Worm (Caenorhabditis elegans) whole organism, L1 larva: ENCODE results near the gene cyp-33C6.

Source experiments
- C04F5.9 ChIP-seq: sonication (generic microtip); optimal IDR thresholded peaks from 2 replicates; lab custom pipeline; 2016; ENCODE audit warnings: missing genetic modification characterization, missing compliant biosample characterization
- C34B4.2 ChIP-seq: sonication (generic microtip); optimal IDR thresholded peaks from 2 replicates; lab custom pipeline; 2017; ENCODE audit warnings: mild to moderate bottlenecking, missing genetic modification characterization, missing compliant biosample characterization
- F16B12.6 ChIP-seq: fragments of 150-350 bp; optimal IDR thresholded peaks from 2 replicates; lab custom pipeline; 2014; ENCODE audit warnings: missing biosample characterization, missing genetic modification characterization
- aha-1 ChIP-seq: fragments of 150-350 bp; optimal IDR thresholded peaks from 2 replicates; lab custom pipeline; 2014; ENCODE audit warnings: missing biosample characterization, missing genetic modification characterization
- alr-1 ChIP-seq: fragments of 200-800 bp; sonication (Bioruptor generic); optimal IDR thresholded peaks from 2 replicates; lab custom pipeline; 2018; ENCODE audit warnings: borderline replicate concordance, mild to moderate bottlenecking, missing genetic modification characterization, missing compliant biosample characterization
- blmp-1 ChIP-seq: fragments of 150-350 bp; optimal IDR thresholded peaks from 2 replicates; lab custom pipeline; 2014; ENCODE audit warnings: missing biosample characterization, missing genetic modification characterization
- ceh-63 ChIP-seq: fragments of 200-800 bp; sonication (Bioruptor generic); optimal IDR thresholded peaks from 2 replicates; lab custom pipeline; 2018; ENCODE audit warnings: mild to moderate bottlenecking, missing genetic modification characterization, missing compliant biosample characterization
- ceh-8 ChIP-seq: fragments of 200-800 bp; sonication (Bioruptor generic); optimal IDR thresholded peaks from 2 replicates; lab custom pipeline; 2018; ENCODE audit warnings: mild to moderate bottlenecking, missing genetic modification characterization, moderate library complexity, missing compliant biosample characterization
- ceh-82 ChIP-seq, 3 experiments: fragments of 150-350 bp in 1 of 3; sonication (generic microtip) in 2 of 3; optimal IDR thresholded peaks; 2 replicates each; lab custom pipeline; 2014 to 2017; ENCODE audit warnings: missing biosample characterization in 3 of 3, missing genetic modification characterization in 3 of 3
- ceh-88 ChIP-seq: fragments of 200-800 bp; sonication (Bioruptor generic); IDR thresholded peaks from 2 replicates; pipeline ENCODE4 v1.3.6; 2022; ENCODE audit warnings: missing genetic modification characterization, missing compliant biosample characterization
- ceh-90 ChIP-seq: sonication (generic microtip); optimal IDR thresholded peaks from 2 replicates; lab custom pipeline; 2016; ENCODE audit warnings: missing genetic modification characterization, missing compliant biosample characterization
- ces-1 ChIP-seq: fragments of 150-350 bp; optimal IDR thresholded peaks from 2 replicates; lab custom pipeline; 2014; ENCODE audit warnings: missing biosample characterization, missing genetic modification reagents, missing genetic modification characterization
- dpl-1 ChIP-seq, 3 experiments: fragments of 150-350 bp in 2 of 3; sonication (generic microtip) in 1 of 3; optimal IDR thresholded peaks; 2 replicates each; lab custom pipeline; 2014 to 2017; ENCODE audit warnings: missing biosample characterization in 3 of 3, missing genetic modification characterization in 3 of 3, missing genetic modification reagents in 3 of 3
- efl-1 ChIP-seq, 4 experiments: fragments of 150-350 bp; optimal IDR thresholded peaks in 3 of 4; peaks in 1 of 4; 1 replicate in 1 of 4; 2 replicates in 3 of 4; lab custom pipeline; 2014; ENCODE audit warnings: missing biosample characterization in 2 of 4, missing genetic modification characterization in 2 of 4, missing genetic modification reagents in 2 of 4
- egl-27 ChIP-seq, 2 experiments: fragments of 150-350 bp in 1 of 2; sonication (generic microtip); optimal IDR thresholded peaks; 3 replicates each; lab custom pipeline; 2017 to 2018; ENCODE audit warnings: missing biosample characterization in 2 of 2, missing genetic modification characterization in 2 of 2, missing genetic modification reagents in 2 of 2
- elt-2 ChIP-seq: sonication (generic microtip); optimal IDR thresholded peaks from 2 replicates; lab custom pipeline; 2016; ENCODE audit warnings: missing genetic modification characterization, mild to moderate bottlenecking, inconsistent platforms, missing compliant biosample characterization, missing genetic modification reagents
- ets-5 ChIP-seq: fragments of 200-800 bp; sonication (Bioruptor generic); IDR thresholded peaks from 2 replicates; pipeline ENCODE4 v1.3.6; 2022; ENCODE audit warnings: missing genetic modification characterization, missing compliant biosample characterization
- fkh-4 ChIP-seq: sonication (generic microtip); optimal IDR thresholded peaks from 2 replicates; lab custom pipeline; 2016; ENCODE audit warnings: missing compliant biosample characterization, missing genetic modification characterization, borderline replicate concordance
- grh-1 ChIP-seq: fragments of 200-800 bp; sonication (Bioruptor generic); IDR thresholded peaks from 2 replicates; pipeline ENCODE4 v1.3.6; 2022; ENCODE audit warnings: missing genetic modification reagents, missing genetic modification characterization, missing compliant biosample characterization
- hlh-17 ChIP-seq: fragments of 200-800 bp; sonication (Bioruptor generic); optimal IDR thresholded peaks from 2 replicates; lab custom pipeline; 2018; ENCODE audit warnings: missing genetic modification characterization, mild to moderate bottlenecking, missing compliant biosample characterization, moderate library complexity, borderline replicate concordance
- hpl-2 ChIP-seq: fragments of 150-350 bp; optimal IDR thresholded peaks from 2 replicates; lab custom pipeline; 2014; ENCODE audit warnings: missing biosample characterization, missing genetic modification reagents, missing genetic modification characterization
- irx-1 ChIP-seq: sonication (generic microtip); optimal IDR thresholded peaks from 2 replicates; lab custom pipeline; 2016; ENCODE audit warnings: missing genetic modification characterization, missing compliant biosample characterization
- isw-1 ChIP-seq: fragments of 200-800 bp; sonication (Bioruptor generic); IDR thresholded peaks from 2 replicates; pipeline ENCODE4 v1.3.6; 2022; ENCODE audit warnings: missing genetic modification characterization, missing compliant biosample characterization
- lin-13 ChIP-seq: fragments of 150-350 bp; optimal IDR thresholded peaks from 2 replicates; lab custom pipeline; 2014; ENCODE audit warnings: missing biosample characterization, missing genetic modification reagents, missing genetic modification characterization
- lin-14 ChIP-seq: fragments of 200-800 bp; sonication (Bioruptor generic); optimal IDR thresholded peaks from 2 replicates; lab custom pipeline; 2018; ENCODE audit warnings: mild to moderate bottlenecking, missing genetic modification characterization, moderate library complexity, missing compliant biosample characterization
- lin-15B ChIP-seq: fragments of 150-350 bp; sonication (generic microtip); optimal IDR thresholded peaks from 3 replicates; lab custom pipeline; 2014; ENCODE audit warnings: missing biosample characterization, missing genetic modification characterization
- lin-39 ChIP-seq: fragments of 150-350 bp; optimal IDR thresholded peaks from 2 replicates; lab custom pipeline; 2014; ENCODE audit warnings: missing biosample characterization, missing genetic modification reagents, missing genetic modification characterization
- mab-9 ChIP-seq: fragments of 200-800 bp; sonication (Bioruptor generic); IDR thresholded peaks from 2 replicates; pipeline ENCODE4 v1.3.6; 2022; ENCODE audit warnings: missing genetic modification reagents, missing genetic modification characterization, missing compliant biosample characterization
- mdl-1 ChIP-seq, 2 experiments: fragments of 150-350 bp; optimal IDR thresholded peaks; 2 replicates each; lab custom pipeline; 2014 to 2017; ENCODE audit warnings: missing biosample characterization in 2 of 2, missing genetic modification characterization in 2 of 2, inconsistent platforms in 1 of 2
- nhr-19 ChIP-seq: fragments of 200-800 bp; sonication (Bioruptor generic); conservative IDR thresholded peaks from 2 replicates; pipeline ENCODE4 v1.3.6; 2022; ENCODE audit warnings: missing genetic modification characterization, missing compliant biosample characterization
- nhr-20 ChIP-seq: sonication (generic microtip); optimal IDR thresholded peaks from 2 replicates; lab custom pipeline; 2016; ENCODE audit warnings: mild to moderate bottlenecking, missing genetic modification characterization, missing compliant biosample characterization
- nhr-28 ChIP-seq: fragments of 150-350 bp; optimal IDR thresholded peaks from 2 replicates; lab custom pipeline; 2014; ENCODE audit warnings: missing biosample characterization, missing genetic modification characterization
- nhr-76 ChIP-seq: sonication (generic microtip); optimal IDR thresholded peaks from 2 replicates; lab custom pipeline; 2017; ENCODE audit warnings: missing biosample characterization, missing genetic modification characterization
- nhr-77 ChIP-seq: fragments of 150-350 bp; optimal IDR thresholded peaks from 2 replicates; lab custom pipeline; 2014; ENCODE audit warnings: missing biosample characterization, missing genetic modification characterization
- nhr-85 ChIP-seq: sonication (generic microtip); peaks from one replicate; lab custom pipeline; 2016; ENCODE audit warnings: missing genetic modification characterization, inconsistent platforms, missing compliant biosample characterization
- nhr-90 ChIP-seq: sonication (generic microtip); optimal IDR thresholded peaks from 2 replicates; lab custom pipeline; 2016; ENCODE audit warnings: mild to moderate bottlenecking, missing genetic modification characterization, missing compliant biosample characterization; ENCODE audit not compliant: poor library complexity
- pqm-1 ChIP-seq: sonication (generic microtip); optimal IDR thresholded peaks from 3 replicates; lab custom pipeline; 2017; ENCODE audit warnings: missing biosample characterization, missing genetic modification characterization
- rnt-1 ChIP-seq: sonication (generic microtip); optimal IDR thresholded peaks from 2 replicates; lab custom pipeline; 2016; ENCODE audit warnings: mild to moderate bottlenecking, missing genetic modification characterization, moderate library complexity, missing compliant biosample characterization
- skn-1 ChIP-seq: fragments of 150-350 bp; optimal IDR thresholded peaks from 2 replicates; lab custom pipeline; 2014; ENCODE audit warnings: missing biosample characterization, missing genetic modification characterization
- snpc-4 ChIP-seq: fragments of 150-350 bp; optimal IDR thresholded peaks from 2 replicates; lab custom pipeline; 2014; ENCODE audit warnings: missing biosample characterization, missing genetic modification characterization
- snu-23 ChIP-seq: sonication (generic microtip); optimal IDR thresholded peaks from 2 replicates; lab custom pipeline; 2016; ENCODE audit warnings: missing genetic modification characterization, missing compliant biosample characterization
- sox-4 ChIP-seq: sonication (generic microtip); optimal IDR thresholded peaks from 2 replicates; lab custom pipeline; 2016; ENCODE audit warnings: missing genetic modification characterization, missing compliant biosample characterization
- sup-37 ChIP-seq: fragments of 200-800 bp; sonication (Bioruptor generic); optimal IDR thresholded peaks from 2 replicates; lab custom pipeline; 2018; ENCODE audit warnings: mild to moderate bottlenecking, missing genetic modification characterization, missing compliant biosample characterization
- unc-98 ChIP-seq: fragments of 200-800 bp; sonication (Bioruptor generic); IDR thresholded peaks from 2 replicates; pipeline ENCODE4 v1.3.6; 2022; ENCODE audit warnings: missing genetic modification characterization, missing compliant biosample characterization
- xbp-1 ChIP-seq: sonication (generic microtip); optimal IDR thresholded peaks from 2 replicates; lab custom pipeline; 2016; ENCODE audit warnings: missing genetic modification characterization, missing compliant biosample characterization
- ztf-11 ChIP-seq, 2 experiments: sonication (generic microtip); optimal IDR thresholded peaks; 2 replicates each; lab custom pipeline; 2016 to 2017; ENCODE audit warnings: missing genetic modification characterization in 2 of 2, missing biosample characterization in 1 of 2, missing compliant biosample characterization in 1 of 2
- ztf-4 ChIP-seq: fragments of 150-350 bp; optimal IDR thresholded peaks from 2 replicates; lab custom pipeline; 2014; ENCODE audit warnings: missing biosample characterization, missing genetic modification characterization

Gene cyp-33C6

DNA sequence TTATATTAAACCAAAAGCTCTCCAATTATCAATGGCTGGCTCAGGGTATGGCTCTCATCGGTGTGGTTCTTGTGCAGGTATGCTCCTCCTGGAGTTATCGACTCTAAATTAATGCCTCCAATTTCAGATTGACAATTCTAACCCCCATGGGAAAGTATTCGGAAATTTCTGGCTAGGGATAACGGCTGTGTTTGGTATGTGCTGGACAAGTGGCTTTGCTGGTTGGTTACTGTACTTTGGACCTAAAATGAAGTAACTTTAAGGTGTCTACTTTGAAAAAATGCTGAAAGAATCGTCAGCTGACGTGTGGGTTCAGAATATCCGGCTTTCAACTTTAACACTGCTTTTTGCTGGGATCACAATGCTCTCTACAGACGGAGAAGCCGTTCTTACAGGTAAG, 32.3 kb downstream of the cyp-33C6 start:
- TF ChIP-seq C04F5.9 (tag; lab: Kevin White, UChicago) = no peak
- TF ChIP-seq nhr-19 (GFP tag; lab: Robert Waterston, UW) = no peak
- TF ChIP-seq egl-27 (tag; optimal IDR thresholded peaks at IDR 0.05; lab: Kevin White, UChicago) = no peak
- TF ChIP-seq nhr-20 = no peak
- no peak for TF ChIP-seq fkh-4
- no peak for TF ChIP-seq sup-37 (GFP tag; lab: Kevin White, UChicago)
- no peak for TF ChIP-seq skn-1 (tag; lab: Kevin White, UChicago)
- no peak for TF ChIP-seq nhr-85 (tag; lab: Kevin White, UChicago)
- no peak for TF ChIP-seq elt-2 (tag; lab: Kevin White, UChicago)

DNA sequence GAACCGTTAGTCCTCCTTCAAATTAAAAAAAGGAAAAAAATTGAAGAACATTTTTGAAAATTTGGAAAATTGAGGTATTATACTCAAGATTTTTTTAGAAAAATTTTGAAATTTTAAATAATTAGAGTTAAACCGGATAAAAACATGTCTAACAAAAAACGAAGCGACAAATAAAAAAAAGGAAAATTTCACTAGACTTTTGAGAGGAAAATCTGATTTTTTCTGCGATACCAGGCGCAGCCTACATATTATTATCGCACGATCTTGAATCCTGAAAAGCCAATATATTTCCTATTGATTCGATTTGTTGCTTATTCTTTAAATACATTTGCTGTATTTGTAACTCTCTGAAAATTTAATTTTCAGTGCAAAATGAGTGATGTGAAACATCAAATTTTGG, 33.9 kb downstream of the cyp-33C6 start, which contains the start of gene nstp-8:
Gene nstp-8, plus strand, starts transcription at position 301 of the 400 bp plus-strand sequence.
- peak; percentile 30 for TF ChIP-seq blmp-1 (tag; lab: Kevin White, UChicago)
- TF ChIP-seq ceh-82 (tag; optimal IDR thresholded peaks at IDR 0.05; lab: Kevin White, UChicago) = no peak

DNA sequence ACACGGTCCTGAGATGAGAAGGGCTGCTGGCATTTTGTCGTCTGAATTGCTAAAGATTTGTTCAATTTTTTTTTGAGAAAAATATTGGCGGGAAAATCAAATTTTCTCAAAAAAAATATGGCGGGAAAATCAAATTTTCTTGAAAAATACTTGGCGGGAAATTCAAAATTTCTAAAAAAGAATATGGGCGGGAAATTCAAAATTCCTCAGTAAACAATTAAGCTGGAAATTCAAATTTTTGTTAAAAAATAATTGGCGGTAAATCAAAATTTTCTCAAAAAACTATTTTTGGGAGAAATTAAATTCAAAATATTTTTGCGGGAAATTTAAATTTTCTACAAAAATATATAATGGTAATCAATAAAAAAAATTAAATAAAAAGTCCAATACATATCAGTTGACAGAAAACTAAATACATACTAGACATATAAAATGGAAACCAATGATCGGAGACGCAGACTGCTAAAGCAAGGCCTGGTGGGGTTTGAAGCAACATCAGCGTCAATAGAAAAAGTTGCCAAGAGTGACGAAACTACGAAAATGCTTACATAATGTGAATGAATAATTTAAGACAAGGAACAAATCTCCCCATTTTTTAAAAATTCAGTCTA, 34.7 kb downstream of the cyp-33C6 start, which contains the start of gene nhr-184:
Gene nhr-184, minus strand, starts transcription at position 51 of the 611 bp plus-strand sequence.
- TF ChIP-seq hlh-17 (no peak), alr-1 (tag; lab: Kevin White, UChicago) (no peak), xbp-1 (tag; lab: Kevin White, UChicago) (no peak), sox-4 (tag; lab: Kevin White, UChicago) (no peak), egl-27 (tag; optimal IDR thresholded peaks at IDR 0.05; lab: Kevin White, UChicago) (no peak), skn-1 (tag; lab: Kevin White, UChicago) (peak; percentile 34), C04F5.9 (tag; lab: Kevin White, UChicago) (no peak), ces-1 (GFP tag; lab: Kevin White, UChicago) (no peak), unc-98 (GFP tag; lab: Robert Waterston, UW) (no peak), isw-1 (GFP tag; lab: Robert Waterston, UW) (no peak), lin-14 (no peak), snpc-4 (tag; lab: Kevin White, UChicago) (no peak), ztf-4 (tag; lab: Kevin White, UChicago) (no peak), lin-15B (tag; lab: Kevin White, UChicago) (no peak), ztf-11 (tag; optimal IDR thresholded peaks at IDR 0.05; lab: Kevin White, UChicago) (no peak), snu-23 (GFP tag; lab: Kevin White, UChicago) (peak; percentile 2), ceh-63 (GFP tag; lab: Kevin White, UChicago) (no peak), ceh-8 (GFP tag; lab: Kevin White, UChicago) (no peak), sup-37 (GFP tag; lab: Kevin White, UChicago) (no peak), aha-1 (tag; lab: Kevin White, UChicago) (no peak), efl-1 (optimal IDR thresholded peaks at IDR 0.05; lab: Kevin White, UChicago) (no peak), efl-1 (GFP tag; optimal IDR thresholded peaks at IDR 0.05 in 1 of 2; lab: Kevin White, UChicago) (peak in 1 of 2 experiments; percentile 54), nhr-28 (tag; lab: Kevin White, UChicago) (no peak), pqm-1 (tag; lab: Kevin White, UChicago) (no peak), grh-1 (GFP tag; lab: Robert Waterston, UW) (no peak), nhr-19 (GFP tag; lab: Robert Waterston, UW) (no peak), mab-9 (GFP tag; lab: Robert Waterston, UW) (no peak), irx-1 (tag; lab: Kevin White, UChicago) (no peak), nhr-90 (tag; lab: Kevin White, UChicago) (no peak), ceh-90 (no peak), mdl-1 (tag; optimal IDR thresholded peaks at IDR 0.05; lab: Kevin White, UChicago) (no peak), F16B12.6 (tag; lab: Kevin White, UChicago) (no peak), nhr-76 (tag; lab: Kevin White, UChicago) (no peak), blmp-1 (tag; lab: Kevin White, UChicago) (peak; percentile 2), lin-13 (GFP tag; lab: Kevin White, UChicago) (no peak), lin-39 (tag; lab: Kevin White, UChicago) (no peak), nhr-77 (no peak), ceh-88 (GFP tag; lab: Robert Waterston, UW) (no peak), hpl-2 (GFP tag; lab: Kevin White, UChicago) (no peak), rnt-1 (no peak), dpl-1 (GFP tag; optimal IDR thresholded peaks at IDR 0.05; lab: Kevin White, UChicago) (no peak), ets-5 (GFP tag; lab: Robert Waterston, UW) (no peak), C34B4.2 (tag; lab: Kevin White, UChicago) (no peak)
